Worm (Caenorhabditis elegans) whole organism, L1 larva: ENCODE data around the gene med-2.

Source experiments
- C04F5.9 ChIP-seq: sonication (generic microtip); optimal IDR thresholded peaks from 2 replicates; lab custom pipeline; 2016; ENCODE audit warnings: missing genetic modification characterization, missing compliant biosample characterization
- C16A3.4 ChIP-seq: fragments of 150-350 bp; optimal IDR thresholded peaks from 2 replicates; lab custom pipeline; 2014; ENCODE audit warnings: missing biosample characterization, missing genetic modification characterization
- C34B4.2 ChIP-seq: sonication (generic microtip); optimal IDR thresholded peaks from 2 replicates; lab custom pipeline; 2017; ENCODE audit warnings: mild to moderate bottlenecking, missing genetic modification characterization, missing compliant biosample characterization
- F16B12.6 ChIP-seq: fragments of 150-350 bp; optimal IDR thresholded peaks from 2 replicates; lab custom pipeline; 2014; ENCODE audit warnings: missing biosample characterization, missing genetic modification characterization
- Y116A8C.19 ChIP-seq: sonication (generic microtip); optimal IDR thresholded peaks from 2 replicates; lab custom pipeline; 2016; ENCODE audit warnings: missing compliant biosample characterization, missing genetic modification characterization, borderline replicate concordance
- ama-1 ChIP-seq: fragments of 150-350 bp; optimal IDR thresholded peaks from 2 replicates; lab custom pipeline; 2014
- ceh-63 ChIP-seq: fragments of 200-800 bp; sonication (Bioruptor generic); optimal IDR thresholded peaks from 2 replicates; lab custom pipeline; 2018; ENCODE audit warnings: mild to moderate bottlenecking, missing genetic modification characterization, missing compliant biosample characterization
- ceh-8 ChIP-seq: fragments of 200-800 bp; sonication (Bioruptor generic); optimal IDR thresholded peaks from 2 replicates; lab custom pipeline; 2018; ENCODE audit warnings: mild to moderate bottlenecking, missing genetic modification characterization, moderate library complexity, missing compliant biosample characterization
- ceh-88 ChIP-seq: fragments of 200-800 bp; sonication (Bioruptor generic); IDR thresholded peaks from 2 replicates; pipeline ENCODE4 v1.3.6; 2022; ENCODE audit warnings: missing genetic modification characterization, missing compliant biosample characterization
- dsc-1 ChIP-seq: sonication (generic microtip); optimal IDR thresholded peaks from 2 replicates; lab custom pipeline; 2016; ENCODE audit warnings: mild to moderate bottlenecking, missing genetic modification characterization, missing compliant biosample characterization
- efl-1 ChIP-seq, 4 experiments: fragments of 150-350 bp; optimal IDR thresholded peaks in 3 of 4; peaks in 1 of 4; 1 replicate in 1 of 4; 2 replicates in 3 of 4; lab custom pipeline; 2014; ENCODE audit warnings: missing biosample characterization in 2 of 4, missing genetic modification characterization in 2 of 4, missing genetic modification reagents in 2 of 4
- efl-3 ChIP-seq: fragments of 200-800 bp; sonication (Bioruptor generic); optimal IDR thresholded peaks from 2 replicates; lab custom pipeline; 2018; ENCODE audit warnings: mild to moderate bottlenecking, missing genetic modification characterization, missing compliant biosample characterization
- egl-13 ChIP-seq: sonication (generic microtip); optimal IDR thresholded peaks from 2 replicates; lab custom pipeline; 2016; ENCODE audit warnings: missing genotype, missing genetic modification reagents, missing genetic modification characterization, missing compliant biosample characterization
- egl-27 ChIP-seq, 2 experiments: fragments of 150-350 bp in 1 of 2; sonication (generic microtip); optimal IDR thresholded peaks; 3 replicates each; lab custom pipeline; 2017 to 2018; ENCODE audit warnings: missing biosample characterization in 2 of 2, missing genetic modification characterization in 2 of 2, missing genetic modification reagents in 2 of 2
- elt-2 ChIP-seq: sonication (generic microtip); optimal IDR thresholded peaks from 2 replicates; lab custom pipeline; 2016; ENCODE audit warnings: missing genetic modification characterization, mild to moderate bottlenecking, inconsistent platforms, missing compliant biosample characterization, missing genetic modification reagents
- ets-5 ChIP-seq: fragments of 200-800 bp; sonication (Bioruptor generic); IDR thresholded peaks from 2 replicates; pipeline ENCODE4 v1.3.6; 2022; ENCODE audit warnings: missing genetic modification characterization, missing compliant biosample characterization
- fkh-10 ChIP-seq: sonication (generic microtip); optimal IDR thresholded peaks from 2 replicates; lab custom pipeline; 2017; ENCODE audit warnings: missing biosample characterization, missing genetic modification reagents, missing genetic modification characterization
- fkh-8 ChIP-seq: sonication (generic microtip); optimal IDR thresholded peaks from 2 replicates; lab custom pipeline; 2016; ENCODE audit warnings: mild to moderate bottlenecking, missing genetic modification characterization, missing compliant biosample characterization
- grh-1 ChIP-seq: fragments of 200-800 bp; sonication (Bioruptor generic); IDR thresholded peaks from 2 replicates; pipeline ENCODE4 v1.3.6; 2022; ENCODE audit warnings: missing genetic modification reagents, missing genetic modification characterization, missing compliant biosample characterization
- hlh-17 ChIP-seq: fragments of 200-800 bp; sonication (Bioruptor generic); optimal IDR thresholded peaks from 2 replicates; lab custom pipeline; 2018; ENCODE audit warnings: missing genetic modification characterization, mild to moderate bottlenecking, missing compliant biosample characterization, moderate library complexity, borderline replicate concordance
- hlh-4 ChIP-seq: sonication (generic microtip); optimal IDR thresholded peaks from 2 replicates; lab custom pipeline; 2016; ENCODE audit warnings: mild to moderate bottlenecking, missing genetic modification characterization, missing compliant biosample characterization
- hpl-2 ChIP-seq: fragments of 150-350 bp; optimal IDR thresholded peaks from 2 replicates; lab custom pipeline; 2014; ENCODE audit warnings: missing biosample characterization, missing genetic modification reagents, missing genetic modification characterization
- isw-1 ChIP-seq: fragments of 200-800 bp; sonication (Bioruptor generic); IDR thresholded peaks from 2 replicates; pipeline ENCODE4 v1.3.6; 2022; ENCODE audit warnings: missing genetic modification characterization, missing compliant biosample characterization
- jun-1 ChIP-seq: fragments of 150-350 bp; optimal IDR thresholded peaks from 2 replicates; lab custom pipeline; 2014; ENCODE audit warnings: missing biosample characterization, missing genetic modification reagents, missing genetic modification characterization
- lin-13 ChIP-seq: fragments of 150-350 bp; optimal IDR thresholded peaks from 2 replicates; lab custom pipeline; 2014; ENCODE audit warnings: missing biosample characterization, missing genetic modification reagents, missing genetic modification characterization
- lin-14 ChIP-seq: fragments of 200-800 bp; sonication (Bioruptor generic); optimal IDR thresholded peaks from 2 replicates; lab custom pipeline; 2018; ENCODE audit warnings: mild to moderate bottlenecking, missing genetic modification characterization, moderate library complexity, missing compliant biosample characterization
- lin-15B ChIP-seq: fragments of 150-350 bp; sonication (generic microtip); optimal IDR thresholded peaks from 3 replicates; lab custom pipeline; 2014; ENCODE audit warnings: missing biosample characterization, missing genetic modification characterization
- lin-35 ChIP-seq, 2 experiments: fragments of 150-350 bp; optimal IDR thresholded peaks; 2 replicates each; lab custom pipeline; 2014; ENCODE audit warnings: missing biosample characterization in 2 of 2, missing genetic modification characterization in 2 of 2, missing genetic modification reagents in 2 of 2
- lsy-2 ChIP-seq, 2 experiments: fragments of 150-350 bp; optimal IDR thresholded peaks; 2 replicates each; lab custom pipeline; 2014; ENCODE audit warnings: missing biosample characterization in 2 of 2, missing genetic modification characterization in 2 of 2
- mab-9 ChIP-seq: fragments of 200-800 bp; sonication (Bioruptor generic); IDR thresholded peaks from 2 replicates; pipeline ENCODE4 v1.3.6; 2022; ENCODE audit warnings: missing genetic modification reagents, missing genetic modification characterization, missing compliant biosample characterization
- mdl-1 ChIP-seq, 2 experiments: fragments of 150-350 bp; optimal IDR thresholded peaks; 2 replicates each; lab custom pipeline; 2014 to 2017; ENCODE audit warnings: missing biosample characterization in 2 of 2, missing genetic modification characterization in 2 of 2, inconsistent platforms in 1 of 2
- mef-2 ChIP-seq: fragments of 150-350 bp; optimal IDR thresholded peaks from 2 replicates; lab custom pipeline; 2014; ENCODE audit warnings: missing biosample characterization, missing genetic modification characterization
- nhr-11 ChIP-seq: fragments of 150-350 bp; optimal IDR thresholded peaks from 2 replicates; lab custom pipeline; 2014; ENCODE audit warnings: missing biosample characterization, missing genetic modification characterization
- nhr-12 ChIP-seq: sonication (generic microtip); optimal IDR thresholded peaks from 2 replicates; lab custom pipeline; 2017; ENCODE audit warnings: missing biosample characterization, missing genetic modification characterization
- nhr-237 ChIP-seq: fragments of 150-350 bp; optimal IDR thresholded peaks from 2 replicates; lab custom pipeline; 2014; ENCODE audit warnings: missing biosample characterization, missing genetic modification characterization
- nhr-28 ChIP-seq: fragments of 150-350 bp; optimal IDR thresholded peaks from 2 replicates; lab custom pipeline; 2014; ENCODE audit warnings: missing biosample characterization, missing genetic modification characterization
- nhr-47 ChIP-seq: sonication (generic microtip); optimal IDR thresholded peaks from 2 replicates; lab custom pipeline; 2016; ENCODE audit warnings: mild to moderate bottlenecking, missing genetic modification characterization, moderate library complexity, missing compliant biosample characterization
- nhr-71 ChIP-seq: sonication (generic microtip); optimal IDR thresholded peaks from 2 replicates; lab custom pipeline; 2016; ENCODE audit warnings: mild to moderate bottlenecking, missing genetic modification characterization, moderate library complexity, missing compliant biosample characterization
- nhr-77 ChIP-seq: fragments of 150-350 bp; optimal IDR thresholded peaks from 2 replicates; lab custom pipeline; 2014; ENCODE audit warnings: missing biosample characterization, missing genetic modification characterization
- nhr-84 ChIP-seq: sonication (generic microtip); optimal IDR thresholded peaks from 2 replicates; lab custom pipeline; 2017; ENCODE audit warnings: missing biosample characterization, missing genetic modification characterization
- nhr-85 ChIP-seq: sonication (generic microtip); peaks from one replicate; lab custom pipeline; 2016; ENCODE audit warnings: missing genetic modification characterization, inconsistent platforms, missing compliant biosample characterization
- nhr-90 ChIP-seq: sonication (generic microtip); optimal IDR thresholded peaks from 2 replicates; lab custom pipeline; 2016; ENCODE audit warnings: mild to moderate bottlenecking, missing genetic modification characterization, missing compliant biosample characterization; ENCODE audit not compliant: poor library complexity
- pag-3 ChIP-seq: sonication (generic microtip); optimal IDR thresholded peaks from 2 replicates; lab custom pipeline; 2017; ENCODE audit warnings: missing genetic modification characterization, mild to moderate bottlenecking, missing compliant biosample characterization, antibody characterized with exemption, borderline replicate concordance; ENCODE audit not compliant: insufficient read depth
- pax-3 ChIP-seq: fragments of 200-800 bp; sonication (Bioruptor generic); optimal IDR thresholded peaks from 2 replicates; lab custom pipeline; 2018; ENCODE audit warnings: mild to moderate bottlenecking, missing genetic modification characterization, moderate library complexity, missing compliant biosample characterization
- pqm-1 ChIP-seq: sonication (generic microtip); optimal IDR thresholded peaks from 3 replicates; lab custom pipeline; 2017; ENCODE audit warnings: missing biosample characterization, missing genetic modification characterization
- rnt-1 ChIP-seq: sonication (generic microtip); optimal IDR thresholded peaks from 2 replicates; lab custom pipeline; 2016; ENCODE audit warnings: mild to moderate bottlenecking, missing genetic modification characterization, moderate library complexity, missing compliant biosample characterization
- snpc-4 ChIP-seq: fragments of 150-350 bp; optimal IDR thresholded peaks from 2 replicates; lab custom pipeline; 2014; ENCODE audit warnings: missing biosample characterization, missing genetic modification characterization
- sptf-1 ChIP-seq: fragments of 150-350 bp; optimal IDR thresholded peaks from 2 replicates; lab custom pipeline; 2014; ENCODE audit warnings: missing biosample characterization, missing genetic modification characterization
- unc-30 ChIP-seq: sonication (generic microtip); optimal IDR thresholded peaks from 2 replicates; lab custom pipeline; 2017; ENCODE audit warnings: missing biosample characterization, missing genetic modification characterization
- unc-62 ChIP-seq: fragments of 150-350 bp; optimal IDR thresholded peaks from 2 replicates; lab custom pipeline; 2014; ENCODE audit warnings: missing biosample characterization, missing genetic modification reagents, missing genetic modification characterization
- vab-15 ChIP-seq: sonication (generic microtip); optimal IDR thresholded peaks from 2 replicates; lab custom pipeline; 2017; ENCODE audit warnings: missing genotype, mild to moderate bottlenecking, missing genetic modification characterization, missing compliant biosample characterization
- zag-1 ChIP-seq: fragments of 150-350 bp; optimal IDR thresholded peaks from 2 replicates; lab custom pipeline; 2014; ENCODE audit warnings: missing biosample characterization, missing genetic modification characterization
- ztf-11 ChIP-seq, 2 experiments: sonication (generic microtip); optimal IDR thresholded peaks; 2 replicates each; lab custom pipeline; 2016 to 2017; ENCODE audit warnings: missing genetic modification characterization in 2 of 2, missing biosample characterization in 1 of 2, missing compliant biosample characterization in 1 of 2

Gene med-2

DNA sequence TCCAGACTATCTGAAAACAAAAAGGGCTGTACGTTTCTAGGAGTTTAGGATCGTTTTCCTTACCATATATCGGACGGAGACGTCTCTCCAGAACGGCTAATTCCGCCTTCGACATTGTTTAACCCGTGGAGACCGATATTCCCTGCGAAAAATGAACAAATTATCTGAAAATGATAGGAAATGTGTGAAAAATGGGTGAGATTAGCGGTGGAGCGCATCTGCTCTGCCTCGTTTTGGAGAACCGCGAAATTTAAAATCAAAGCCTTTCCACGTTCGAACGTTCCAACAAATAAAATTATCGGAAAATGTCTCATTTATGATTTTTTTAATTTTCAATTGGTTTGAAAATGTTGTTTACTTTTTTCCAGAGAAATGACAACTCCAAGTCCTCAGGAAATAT is 15.0 kb upstream of the med-2 start, which contains the start of the genes cra-1 and kbp-1:
Gene cra-1, minus strand, starts transcription at position 193 of the 400 bp plus-strand sequence.
Gene kbp-1, plus strand, starts transcription at position 366 of the 400 bp plus-strand sequence.
- TF ChIP-seq egl-13, result no peak
- TF ChIP-seq lin-14 (GFP tag; lab: Kevin White, UChicago), result peak; percentile 36
- no peak for TF ChIP-seq pag-3 (tag; lab: Kevin White, UChicago)
- no peak for TF ChIP-seq snpc-4 (tag; lab: Kevin White, UChicago)
- TF ChIP-seq nhr-12, result no peak
- no peak for TF ChIP-seq hlh-4 (tag; lab: Kevin White, UChicago)
- TF ChIP-seq C16A3.4, result peak; percentile 53
- no peak; the same call in 1 of the 2 replicates for TF ChIP-seq isw-1
- no peak for TF ChIP-seq C34B4.2 (tag; lab: Kevin White, UChicago)
- TF ChIP-seq nhr-47 (tag; lab: Kevin White, UChicago), result no peak
- TF ChIP-seq ama-1 (lab: Kevin White, UChicago), result no peak
- no peak for TF ChIP-seq nhr-90 (tag; lab: Kevin White, UChicago)
- TF ChIP-seq lsy-2 (tag; optimal IDR thresholded peaks at IDR 0.05; lab: Kevin White, UChicago), result peak; percentile 20 to 77
- TF ChIP-seq vab-15 (tag; lab: Kevin White, UChicago), result no peak
- no peak for TF ChIP-seq pqm-1 (tag; lab: Kevin White, UChicago)
- TF ChIP-seq nhr-237 (tag; lab: Kevin White, UChicago), result no peak
- no peak for TF ChIP-seq ceh-63
- peak; percentile 36 for TF ChIP-seq rnt-1 (tag; lab: Kevin White, UChicago)
- no peak for TF ChIP-seq mef-2
- TF ChIP-seq jun-1 (tag; lab: Kevin White, UChicago), result no peak
- TF ChIP-seq nhr-85 (tag; lab: Kevin White, UChicago), result no peak
- no peak for TF ChIP-seq egl-27 (tag; optimal IDR thresholded peaks at IDR 0.05; lab: Kevin White, UChicago)
- TF ChIP-seq dsc-1, result no peak
- TF ChIP-seq nhr-28 (tag; lab: Kevin White, UChicago), result no peak
- no peak for TF ChIP-seq fkh-8 (tag; lab: Kevin White, UChicago)
- no peak for TF ChIP-seq ceh-88 (GFP tag; lab: Robert Waterston, UW)
- TF ChIP-seq nhr-77 (tag; lab: Kevin White, UChicago), result peak; percentile 8
- no peak for TF ChIP-seq zag-1 (tag; lab: Kevin White, UChicago)
- no peak for TF ChIP-seq Y116A8C.19 (tag; lab: Kevin White, UChicago)
- peak; percentile 87 to 95 for TF ChIP-seq lin-35 (GFP tag; optimal IDR thresholded peaks at IDR 0.05; lab: Kevin White, UChicago)
- TF ChIP-seq ceh-8 (GFP tag; lab: Kevin White, UChicago), result no peak
- no peak for TF ChIP-seq nhr-84 (tag; lab: Kevin White, UChicago)
- TF ChIP-seq unc-62, result no peak
- peak; percentile 83 to 90 for TF ChIP-seq efl-1 (optimal IDR thresholded peaks at IDR 0.05; lab: Kevin White, UChicago)
- TF ChIP-seq efl-1 (GFP tag; optimal IDR thresholded peaks at IDR 0.05 in 1 of 2; lab: Kevin White, UChicago), result peak; percentile 91 to 99
- TF ChIP-seq ztf-11 (tag; optimal IDR thresholded peaks at IDR 0.05; lab: Kevin White, UChicago), result no peak
- no peak for TF ChIP-seq efl-3 (GFP tag; lab: Kevin White, UChicago)
- TF ChIP-seq mdl-1 (tag; optimal IDR thresholded peaks at IDR 0.05; lab: Kevin White, UChicago), result no peak
- TF ChIP-seq pax-3 (tag; lab: Kevin White, UChicago), result no peak
- no peak for TF ChIP-seq mab-9 (GFP tag; lab: Robert Waterston, UW)
- TF ChIP-seq lin-13, result no peak
- no peak for TF ChIP-seq unc-30 (tag; lab: Kevin White, UChicago)
- TF ChIP-seq nhr-71 (tag; lab: Kevin White, UChicago), result peak; percentile 56
- TF ChIP-seq nhr-11 (tag; lab: Kevin White, UChicago), result no peak
- no peak for TF ChIP-seq C04F5.9 (tag; lab: Kevin White, UChicago)
- TF ChIP-seq hpl-2 (GFP tag; lab: Kevin White, UChicago), result no peak
- no peak for TF ChIP-seq lin-15B (tag; lab: Kevin White, UChicago)
- no peak for TF ChIP-seq ets-5 (GFP tag; lab: Robert Waterston, UW)
- no peak for TF ChIP-seq grh-1
- peak; percentile 7 for TF ChIP-seq F16B12.6 (tag; lab: Kevin White, UChicago)
- no peak for TF ChIP-seq sptf-1
- no peak for TF ChIP-seq hlh-17
- TF ChIP-seq fkh-10, result no peak
- TF ChIP-seq elt-2 (tag; lab: Kevin White, UChicago), result no peak
